ENCODE assay signal across 3 fruit fly cellular contexts in the genomic region with DNA sequence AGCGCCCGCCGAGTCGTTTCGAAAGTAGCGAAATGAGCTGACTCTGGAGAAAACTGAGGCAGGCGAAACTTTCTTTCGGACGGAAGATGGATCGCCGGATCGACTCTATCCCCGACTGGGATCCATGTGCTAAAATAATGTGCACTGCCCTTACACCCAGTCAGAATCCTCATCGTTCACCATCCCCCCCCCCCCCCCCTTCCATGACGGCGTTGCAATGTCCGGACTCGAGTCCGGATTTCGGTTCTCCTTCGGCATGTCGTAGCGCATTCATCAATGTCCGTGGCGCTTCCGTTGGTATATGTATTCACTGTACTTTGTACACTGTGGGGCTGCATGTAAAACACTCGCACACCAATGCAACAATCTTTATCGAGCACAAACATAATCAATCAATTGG.
TF ChIP-seq lines count a peak whose summit lies in the region.

No protein-coding gene starts in this region.

- no peak for TF ChIP-seq CTCF in whole organism, embryonic (GFP tag; optimal IDR thresholded peaks at IDR 0.05; lab: Kevin White, UChicago)

TF ChIP-seq in whole organism, embryonic, 481 proteins besides CTCF, POLR2A, EP300 and RAD21:
- TF ChIP-seq Hr39 (optimal IDR thresholded peaks at IDR 0.05; lab: Kevin White, UChicago), result peak; percentile 45
- TF ChIP-seq grau (tag; optimal IDR thresholded peaks at IDR 0.05; lab: Kevin White, UChicago), result peak; percentile 38
- no peak for TF ChIP-seq CG11560 (tag; IDR thresholded peaks at IDR 0.05; lab: Robert Waterston, UW)
- TF ChIP-seq Med (GFP tag; lab: Kevin White, UChicago), result peak; percentile 9
- TF ChIP-seq CG1603 (tag; optimal IDR thresholded peaks at IDR 0.05; lab: Kevin White, UChicago), result no peak
- 0 out of 4 replicates have a peak, but pooled peaks have one; percentile 24 for TF ChIP-seq chinmo (GFP tag; IDR thresholded peaks at IDR 0.05; lab: Robert Waterston, UW; ENCODE audit: partially characterized antibody)
- TF ChIP-seq crol (GFP tag; IDR thresholded peaks at IDR 0.05; lab: Robert Waterston, UW), result peak; percentile 35; the same call in 1 of the 2 replicates
- peak; percentile 20 for TF ChIP-seq cg (GFP tag; optimal IDR thresholded peaks at IDR 0.05; lab: Kevin White, UChicago)

TF ChIP-seq in whole organism, prepupa, 60 proteins besides CTCF, POLR2A, EP300 and RAD21:
- TF ChIP-seq ss (GFP tag; optimal IDR thresholded peaks at IDR 0.05; lab: Kevin White, UChicago), result no peak
- peak; percentile 6 for TF ChIP-seq CG1621 (tag; optimal IDR thresholded peaks at IDR 0.05; lab: Kevin White, UChicago)
- TF ChIP-seq eg (GFP tag; IDR thresholded peaks at IDR 0.05; lab: Robert Waterston, UW), result no peak

TF ChIP-seq in whole organism, wandering third instar larva, 38 proteins besides CTCF, POLR2A, EP300 and RAD21:
- peak; percentile 92 for TF ChIP-seq Dfd (GFP tag; optimal IDR thresholded peaks at IDR 0.05; lab: Kevin White, UChicago)
- TF ChIP-seq sage (GFP tag; optimal IDR thresholded peaks at IDR 0.05; lab: Kevin White, UChicago), result no peak
- TF ChIP-seq Hr83 (GFP tag; optimal IDR thresholded peaks at IDR 0.05; lab: Kevin White, UChicago; ENCODE audit: poor library complexity, severe bottlenecking), result no peak
- TF ChIP-seq Dif (GFP tag; optimal IDR thresholded peaks at IDR 0.05; lab: Kevin White, UChicago; ENCODE audit: partially characterized antibody), result no peak
- TF ChIP-seq Abd-B (GFP tag; optimal IDR thresholded peaks at IDR 0.05; lab: Kevin White, UChicago), result no peak
